Worm (Caenorhabditis elegans) whole organism, L3 larva: ENCODE data around the gene K11H3.2.

Source experiments
- aly-2 ChIP-seq: fragments of 150-350 bp; optimal IDR thresholded peaks from 2 replicates; lab custom pipeline; 2014; ENCODE audit warnings: missing biosample characterization, missing genetic modification characterization
- ama-1 ChIP-seq: fragments of 150-350 bp; optimal IDR thresholded peaks from 2 replicates; lab custom pipeline; 2018
- ceh-16 ChIP-seq: sonication (generic microtip); optimal IDR thresholded peaks from 2 replicates; lab custom pipeline; 2017; ENCODE audit warnings: missing biosample characterization, missing genetic modification characterization
- ceh-28 ChIP-seq: fragments of 150-350 bp; optimal IDR thresholded peaks from 2 replicates; lab custom pipeline; 2014; ENCODE audit warnings: missing biosample characterization, missing genetic modification reagents, missing genetic modification characterization
- daf-12 ChIP-seq: fragments of 150-350 bp; optimal IDR thresholded peaks from 2 replicates; lab custom pipeline; 2014; ENCODE audit warnings: missing biosample characterization, missing genetic modification reagents, missing genetic modification characterization
- egl-5 ChIP-seq: fragments of 150-350 bp; optimal IDR thresholded peaks from 2 replicates; lab custom pipeline; 2017; ENCODE audit warnings: missing biosample characterization, missing genetic modification reagents, missing genetic modification characterization, inconsistent platforms
- elt-1 ChIP-seq: fragments of 150-350 bp; optimal IDR thresholded peaks from 2 replicates; lab custom pipeline; 2014; ENCODE audit warnings: missing biosample characterization, missing genetic modification characterization
- elt-2 ChIP-seq: sonication (generic microtip); optimal IDR thresholded peaks from 2 replicates; lab custom pipeline; 2016; ENCODE audit warnings: missing genetic modification reagents, mild to moderate bottlenecking, missing genetic modification characterization, missing compliant biosample characterization
- elt-3 ChIP-seq, 3 experiments: fragments of 150-350 bp in 1 of 3; sonication (generic microtip) in 2 of 3; optimal IDR thresholded peaks; 2 replicates in 2 of 3; 4 replicates in 1 of 3; lab custom pipeline; 2014 to 2017; ENCODE audit warnings: missing biosample characterization in 3 of 3, missing genetic modification characterization in 3 of 3
- eor-1 ChIP-seq, 2 experiments: fragments of 150-350 bp; optimal IDR thresholded peaks; 2 replicates each; lab custom pipeline; 2014 to 2018; ENCODE audit warnings: missing biosample characterization in 2 of 2, missing genetic modification characterization in 2 of 2
- jun-1 ChIP-seq: fragments of 150-350 bp; optimal IDR thresholded peaks from 2 replicates; lab custom pipeline; 2014; ENCODE audit warnings: missing biosample characterization, missing genetic modification reagents, missing genetic modification characterization
- lin-15B ChIP-seq: fragments of 150-350 bp; optimal IDR thresholded peaks from 2 replicates; lab custom pipeline; 2014; ENCODE audit warnings: missing biosample characterization, missing genetic modification characterization
- lin-39 ChIP-seq: fragments of 150-350 bp; optimal IDR thresholded peaks from 2 replicates; lab custom pipeline; 2018; ENCODE audit warnings: missing biosample characterization, missing genetic modification reagents, missing genetic modification characterization
- mdl-1 ChIP-seq: fragments of 150-350 bp; optimal IDR thresholded peaks from 2 replicates; lab custom pipeline; 2014; ENCODE audit warnings: missing biosample characterization, missing genetic modification characterization
- nfya-1 ChIP-seq: sonication (generic microtip); optimal IDR thresholded peaks from 2 replicates; lab custom pipeline; 2017; ENCODE audit warnings: missing genetic modification characterization, mild to moderate bottlenecking, missing compliant biosample characterization, antibody characterized with exemption, moderate library complexity; ENCODE audit not compliant: insufficient read depth
- nhr-11 ChIP-seq: fragments of 150-350 bp; optimal IDR thresholded peaks from 2 replicates; lab custom pipeline; 2014; ENCODE audit warnings: missing biosample characterization, missing genetic modification characterization
- nhr-23 ChIP-seq: fragments of 150-350 bp; optimal IDR thresholded peaks from 2 replicates; lab custom pipeline; 2014; ENCODE audit warnings: missing biosample characterization, missing genetic modification reagents, missing genetic modification characterization
- nhr-237 ChIP-seq: fragments of 150-350 bp; optimal IDR thresholded peaks from 2 replicates; lab custom pipeline; 2014; ENCODE audit warnings: missing biosample characterization, missing genetic modification characterization
- nhr-25 ChIP-seq: sonication (generic microtip); optimal IDR thresholded peaks from 2 replicates; lab custom pipeline; 2017; ENCODE audit warnings: missing biosample characterization, missing genetic modification characterization
- nhr-43 ChIP-seq: sonication (generic microtip); optimal IDR thresholded peaks from 2 replicates; lab custom pipeline; 2016; ENCODE audit warnings: mild to moderate bottlenecking, missing genetic modification characterization, missing compliant biosample characterization; ENCODE audit not compliant: poor library complexity, severe bottlenecking
- nhr-77 ChIP-seq: fragments of 150-350 bp; optimal IDR thresholded peaks from 2 replicates; lab custom pipeline; 2014; ENCODE audit warnings: missing biosample characterization, missing genetic modification characterization
- pha-4 ChIP-seq: fragments of 150-350 bp; optimal IDR thresholded peaks from 2 replicates; lab custom pipeline; 2014; ENCODE audit warnings: missing biosample characterization, missing genetic modification reagents, missing genetic modification characterization
- pqm-1 ChIP-seq: fragments of 150-350 bp; optimal IDR thresholded peaks from 2 replicates; lab custom pipeline; 2017; ENCODE audit warnings: missing biosample characterization, missing genetic modification characterization, inconsistent platforms
- sea-2 ChIP-seq: fragments of 150-350 bp; sonication (generic microtip); optimal IDR thresholded peaks from 4 replicates; lab custom pipeline; 2014; ENCODE audit warnings: missing biosample characterization, missing genetic modification reagents, missing genetic modification characterization
- skn-1 ChIP-seq: fragments of 150-350 bp; optimal IDR thresholded peaks from 2 replicates; lab custom pipeline; 2014; ENCODE audit warnings: missing biosample characterization, missing genetic modification characterization
- snpc-4 ChIP-seq: fragments of 150-350 bp; optimal IDR thresholded peaks from 2 replicates; lab custom pipeline; 2014; ENCODE audit warnings: missing biosample characterization, missing genetic modification characterization
- ztf-11 ChIP-seq: fragments of 150-350 bp; optimal IDR thresholded peaks from 2 replicates; lab custom pipeline; 2014; ENCODE audit warnings: missing biosample characterization, missing genetic modification characterization
- ztf-4 ChIP-seq: fragments of 150-350 bp; optimal IDR thresholded peaks from 2 replicates; lab custom pipeline; 2014; ENCODE audit warnings: missing biosample characterization, missing genetic modification characterization

K11H3.2 gene

DNA sequence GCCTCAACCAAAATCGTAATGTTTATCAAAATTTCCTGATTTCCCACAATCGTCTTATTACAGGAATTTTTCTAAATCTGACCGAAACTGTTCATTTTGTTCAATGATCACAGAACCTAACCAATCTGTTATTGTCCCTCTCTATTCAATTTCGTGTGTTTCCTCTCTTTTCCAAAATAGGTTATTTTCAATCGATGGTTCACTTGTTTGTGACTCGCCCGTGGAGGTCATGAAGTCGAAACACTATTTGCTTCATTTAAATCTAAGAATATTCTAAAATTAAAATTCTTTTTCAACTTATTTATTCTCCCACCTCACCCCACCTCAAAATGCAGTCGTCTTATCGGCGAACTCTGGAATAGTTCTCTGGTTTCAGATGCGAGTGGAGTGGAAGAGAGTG, 4.7 kb downstream of the K11H3.2 start:
- TF ChIP-seq elt-2 (tag; lab: Kevin White, UChicago) = peak; percentile 21
- peak; percentile 49 for TF ChIP-seq pqm-1 (tag; lab: Kevin White, UChicago)
- no peak for TF ChIP-seq nhr-77

DNA sequence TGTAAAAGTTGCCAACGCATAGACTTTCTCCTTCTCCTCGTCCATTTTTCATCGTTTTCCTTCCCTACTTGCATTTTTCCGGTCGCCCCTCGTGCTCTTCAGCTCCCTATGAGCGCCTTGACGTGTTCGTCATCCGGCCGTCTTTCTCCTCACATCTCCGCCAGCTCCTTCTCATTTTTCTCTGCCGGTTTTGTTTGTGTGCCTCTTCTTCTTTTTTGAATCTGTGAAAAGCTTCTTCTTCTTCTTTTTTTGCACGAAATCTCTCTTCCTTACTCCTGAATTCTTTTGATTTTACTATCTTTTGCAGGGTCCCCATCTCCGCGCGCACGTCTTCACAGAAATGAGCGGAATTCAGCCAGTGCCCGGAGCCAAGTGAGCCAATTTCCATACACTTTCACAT, 5.4 kb downstream of the K11H3.2 start, which contains the start of gene K11H3.3:
K11H3.3 (plus strand) TSS at position 308 of the 400 bp plus-strand sequence.
- TF ChIP-seq aly-2 (tag; lab: Kevin White, UChicago) (no peak), eor-1 (tag; optimal IDR thresholded peaks at IDR 0.05; lab: Kevin White, UChicago) (no peak), lin-39 (tag; lab: Kevin White, UChicago) (peak; percentile 49)

DNA sequence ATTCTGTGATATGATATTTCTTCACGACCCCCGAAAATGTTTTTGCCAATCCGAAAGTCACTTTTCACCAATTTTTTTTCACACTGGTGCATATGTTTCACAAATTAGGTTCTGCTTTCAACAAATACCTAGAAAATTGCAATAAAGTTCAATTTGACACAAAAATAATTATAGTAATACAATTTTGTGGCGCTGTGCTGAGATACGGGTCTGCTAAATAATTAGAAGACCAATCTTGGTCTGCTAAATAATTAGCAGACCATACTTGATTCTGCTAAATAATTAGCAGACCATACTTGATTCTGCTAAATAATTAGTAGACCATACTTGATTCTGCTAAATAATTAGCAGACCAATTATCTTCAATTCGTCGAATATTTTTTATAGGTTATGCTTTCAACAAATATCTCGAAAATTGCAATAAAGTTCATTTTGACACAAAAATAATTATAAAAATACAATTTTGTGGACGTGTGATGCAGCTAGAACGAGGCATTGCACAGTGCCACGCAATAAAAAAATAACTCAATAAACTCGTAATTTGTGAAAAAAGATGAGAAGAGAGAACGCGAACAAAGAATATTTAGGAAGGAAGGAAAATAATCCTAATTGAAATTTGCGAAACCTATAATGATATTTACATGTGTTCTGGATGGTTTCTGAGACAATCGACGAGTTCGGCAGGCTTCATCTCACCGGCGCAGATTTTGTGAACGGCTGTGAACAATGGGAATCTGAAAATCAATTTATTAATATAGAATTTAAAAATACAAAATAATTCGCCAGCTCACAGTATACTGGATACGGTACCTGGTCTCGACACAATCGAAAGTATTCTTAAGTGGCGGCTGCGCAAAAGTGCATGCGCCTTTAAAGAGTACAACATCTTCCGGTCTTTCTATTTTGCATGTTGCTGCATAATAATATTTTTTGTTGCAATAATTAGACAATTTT, 7.8 kb downstream of the K11H3.2 start:
- TF ChIP-seq daf-12 = no peak
- no peak for TF ChIP-seq ztf-11
- TF ChIP-seq nhr-77 = no peak
- no peak for TF ChIP-seq sea-2 (GFP tag; lab: Kevin White, UChicago)
- TF ChIP-seq ama-1 = peak; percentile 7
- TF ChIP-seq eor-1 (tag; optimal IDR thresholded peaks at IDR 0.05; lab: Kevin White, UChicago) = no peak
- no peak for TF ChIP-seq jun-1 (tag; lab: Kevin White, UChicago)
- TF ChIP-seq nfya-1 = no peak
- peak; percentile 15 for TF ChIP-seq elt-2 (tag; lab: Kevin White, UChicago)
- TF ChIP-seq elt-3 (tag; optimal IDR thresholded peaks at IDR 0.05; lab: Kevin White, UChicago) = no peak

DNA sequence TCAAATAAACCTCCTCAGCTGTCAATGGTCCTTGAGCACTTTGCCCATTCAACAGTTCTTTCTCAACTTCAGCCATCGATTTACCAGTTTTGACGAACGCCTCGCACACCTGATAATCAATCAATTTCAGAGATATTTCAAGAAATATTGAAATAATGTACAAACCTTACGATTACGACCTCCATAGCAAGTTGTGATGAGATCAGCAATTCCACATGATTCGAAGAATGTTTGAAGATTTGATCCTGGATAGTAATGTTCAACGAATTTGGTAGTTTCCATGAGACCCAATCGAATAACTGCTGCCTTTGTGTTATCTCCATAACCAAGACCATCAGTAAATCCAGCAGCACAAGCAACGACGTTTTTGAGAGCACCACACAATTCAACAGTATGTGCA, 8.8 kb downstream of the K11H3.2 start:
- TF ChIP-seq nhr-237 (tag; lab: Kevin White, UChicago) (no peak), lin-39 (tag; lab: Kevin White, UChicago) (no peak), mdl-1 (tag; lab: Kevin White, UChicago) (no peak), nhr-11 (tag; lab: Kevin White, UChicago) (no peak), nhr-43 (tag; lab: Kevin White, UChicago) (no peak), nhr-77 (no peak), nhr-25 (tag; lab: Kevin White, UChicago) (no peak), ztf-11 (no peak), daf-12 (no peak), ztf-4 (tag; lab: Kevin White, UChicago) (no peak)
- TF ChIP-seq, all 47 proteins: peak for 0

DNA sequence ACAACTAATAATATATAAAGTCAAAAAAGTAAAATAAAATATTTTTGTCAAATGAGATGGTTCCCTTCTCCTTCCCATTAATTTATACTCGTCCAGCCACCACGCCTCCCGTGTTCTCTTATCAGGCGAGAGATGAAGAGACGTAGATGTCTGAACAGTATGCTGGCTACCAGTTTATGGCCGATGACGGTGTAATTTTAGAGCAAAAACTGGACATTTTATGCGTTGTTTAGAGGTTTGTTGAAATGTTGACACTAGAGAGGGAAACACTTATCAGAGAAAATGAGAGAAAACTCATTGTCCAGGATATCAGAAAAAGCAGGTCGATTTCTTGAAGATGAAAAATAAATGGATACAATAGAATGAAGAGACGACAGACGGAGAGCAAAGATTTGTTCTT, 10.9 kb downstream of the K11H3.2 start:
- TF ChIP-seq jun-1 (tag; lab: Kevin White, UChicago) (no peak), elt-2 (tag; lab: Kevin White, UChicago) (peak; percentile 70), aly-2 (tag; lab: Kevin White, UChicago) (no peak), ama-1 (no peak), nhr-237 (tag; lab: Kevin White, UChicago) (no peak), skn-1 (tag; lab: Kevin White, UChicago) (no peak), eor-1 (tag; optimal IDR thresholded peaks at IDR 0.05; lab: Kevin White, UChicago) (no peak), nhr-11 (tag; lab: Kevin White, UChicago) (no peak), pha-4 (tag; lab: Kevin White, UChicago) (peak; percentile 28), ceh-16 (tag; lab: Kevin White, UChicago) (no peak), nhr-23 (tag; lab: Kevin White, UChicago) (no peak), lin-15B (tag; lab: Kevin White, UChicago) (no peak), elt-3 (tag; optimal IDR thresholded peaks at IDR 0.05; lab: Kevin White, UChicago) (no peak), snpc-4 (no peak)

DNA sequence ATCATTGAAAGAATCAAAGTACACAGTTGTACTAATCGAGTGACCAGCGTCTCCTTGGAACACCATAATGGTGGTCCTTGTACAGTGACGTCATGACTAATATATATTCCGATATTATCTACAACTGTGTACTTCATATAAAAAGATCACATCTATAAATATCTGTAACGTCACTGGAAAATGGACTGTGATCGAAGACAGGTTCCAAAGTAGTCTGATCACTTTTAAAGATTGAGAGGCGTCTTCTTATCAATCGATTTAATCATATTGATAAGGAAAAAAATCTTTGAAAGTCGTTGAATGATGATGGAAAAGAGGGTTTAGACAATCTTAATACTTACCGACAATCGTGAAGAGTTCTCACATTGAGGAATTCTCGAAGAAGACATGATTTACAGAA, 11.9 kb downstream of the K11H3.2 start:
- peak; percentile 68 for TF ChIP-seq pqm-1 (tag; lab: Kevin White, UChicago)
- peak; percentile 97 for TF ChIP-seq elt-1
- TF ChIP-seq pha-4 (tag; lab: Kevin White, UChicago) = peak; percentile 1
- TF ChIP-seq ceh-28 = peak; percentile 72
- TF ChIP-seq nhr-23 (tag; lab: Kevin White, UChicago) = peak; percentile 50
- TF ChIP-seq egl-5 (tag; lab: Kevin White, UChicago) = no peak
- peak; percentile 30 for TF ChIP-seq nhr-43 (tag; lab: Kevin White, UChicago)
- TF ChIP-seq lin-15B (tag; lab: Kevin White, UChicago) = no peak
- peak; percentile 68 for TF ChIP-seq elt-2 (tag; lab: Kevin White, UChicago)
